Worm (Caenorhabditis elegans): Measurements from ENCODE around the gene fbxa-64.

The fbxa-64 gene

DNA sequence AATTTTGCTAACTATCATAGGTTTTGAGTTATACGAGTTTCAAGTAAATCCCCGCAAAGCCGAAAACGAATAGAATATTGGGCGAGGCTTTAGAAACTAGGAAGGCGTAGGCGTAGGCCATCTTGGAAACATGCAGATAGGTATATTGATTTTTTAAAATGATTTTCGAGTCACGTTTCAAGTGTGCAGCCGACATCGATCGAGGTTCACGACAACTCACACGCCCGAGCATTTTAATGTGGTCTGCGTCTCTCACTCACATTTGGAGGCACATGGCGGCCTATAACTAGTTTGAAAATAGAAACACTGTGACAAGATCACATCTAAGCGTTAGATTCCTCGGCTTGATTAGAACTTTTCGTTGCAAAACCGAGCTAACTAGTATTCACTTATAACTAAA, 50.6 kb downstream of the fbxa-64 start, which contains the start of gene K08D9.2:
TSS of gene K08D9.2 (plus strand) at position 301 of the 400 bp plus-strand sequence.
- no peak for TF ChIP-seq ceh-82 (tag; optimal IDR thresholded peaks at IDR 0.05)
- TF ChIP-seq ceh-44 (GFP tag; IDR thresholded peaks at IDR 0.05) = no peak
- no peak for TF ChIP-seq fos-1 (tag; optimal IDR thresholded peaks at IDR 0.05)
- TF ChIP-seq nhr-77 (tag; optimal IDR thresholded peaks at IDR 0.05) = no peak
- TF ChIP-seq ceh-32 (tag; optimal IDR thresholded peaks at IDR 0.05; ENCODE audit: poor library complexity) = no peak
- no peak for TF ChIP-seq pha-4 (GFP tag; IDR thresholded peaks at IDR 0.05)
- TF ChIP-seq pha-4 (tag; optimal IDR thresholded peaks at IDR 0.05) = no peak
- TF ChIP-seq sdz-12 (GFP tag; optimal IDR thresholded peaks at IDR 0.05) = no peak
- no peak for TF ChIP-seq mes-2 (tag; optimal IDR thresholded peaks at IDR 0.05; ENCODE audit: poor library complexity, severe bottlenecking)
- TF ChIP-seq nhr-11 (tag; optimal IDR thresholded peaks at IDR 0.05) = no peak
- no peak for TF ChIP-seq aly-2 (tag; optimal IDR thresholded peaks at IDR 0.05)

All from whole organism, L4 larva.